Fruit fly (Drosophila melanogaster) whole organism, embryonic: ENCODE data around the gene CG17803.

Experiments used
- B-H1 ChIP-seq: fragments of 200-800 bp; sonication (Bioruptor generic); IDR thresholded peaks from 3 replicates; pipeline ENCODE4 v1.3.6; 2022; ENCODE audit warnings: missing biosample characterization, missing genetic modification characterization
- B-H2 ChIP-seq: fragments of 200-800 bp; sonication (Bioruptor generic); optimal IDR thresholded peaks from 2 replicates; lab custom pipeline; 2018; ENCODE audit warnings: missing biosample characterization, mild to moderate bottlenecking, missing genetic modification characterization
- Bdp1 ChIP-seq: fragments of 200-800 bp; sonication (Bioruptor generic); optimal IDR thresholded peaks from 3 replicates; lab custom pipeline; 2016; ENCODE audit warnings: missing biosample characterization, missing genetic modification characterization
- CG1024 ChIP-seq: fragments of 200-800 bp; sonication (Bioruptor generic); IDR thresholded peaks from 2 replicates; pipeline ENCODE4 v1.3.6; 2022; ENCODE audit warnings: missing biosample characterization, missing genetic modification characterization
- CG10366 ChIP-seq: fragments of 200-800 bp; sonication (Bioruptor generic); IDR thresholded peaks from 2 replicates; pipeline ENCODE4 v1.3.6; 2022; ENCODE audit warnings: missing biosample characterization, missing genetic modification characterization
- CG13775 ChIP-seq: fragments of 200-800 bp; sonication (Bioruptor generic); optimal IDR thresholded peaks from 3 replicates; lab custom pipeline; 2017; ENCODE audit warnings: missing biosample characterization, mild to moderate bottlenecking, missing genetic modification characterization
- CG14050 ChIP-seq: fragments of 200-800 bp; sonication (Bioruptor generic); IDR thresholded peaks from 3 replicates; pipeline ENCODE4 v1.3.6; 2022; ENCODE audit warnings: missing biosample characterization, missing genetic modification characterization
- CG15073 ChIP-seq: fragments of 200-800 bp; sonication (Bioruptor generic); optimal IDR thresholded peaks from 2 replicates; lab custom pipeline; 2016; ENCODE audit warnings: missing biosample characterization, missing genetic modification characterization
- CG31224 ChIP-seq: fragments of 200-800 bp; sonication (Bioruptor generic); IDR thresholded peaks from 2 replicates; pipeline ENCODE4 v1.3.6; 2022; ENCODE audit warnings: missing biosample characterization, missing genetic modification characterization
- CG42726 ChIP-seq: fragments of 200-800 bp; sonication (Bioruptor generic); IDR thresholded peaks from 2 replicates; pipeline ENCODE4 v1.3.6; 2022; ENCODE audit warnings: missing biosample characterization, missing genetic modification characterization; ENCODE audit not compliant: partially characterized antibody
- CG4707 ChIP-seq: fragments of 200-800 bp; sonication (Bioruptor generic); optimal IDR thresholded peaks from 2 replicates; lab custom pipeline; 2018; ENCODE audit warnings: missing biosample characterization, mild to moderate bottlenecking, missing genetic modification characterization, moderate library complexity
- CG6175 ChIP-seq: fragments of 200-800 bp; sonication (Bioruptor generic); IDR thresholded peaks from 3 replicates; pipeline ENCODE4 v1.3.6; 2022; ENCODE audit warnings: missing biosample characterization, missing genetic modification characterization
- CG6854 ChIP-seq: fragments of 200-800 bp; sonication (Bioruptor generic); optimal IDR thresholded peaks from 3 replicates; lab custom pipeline; 2017; ENCODE audit warnings: missing biosample characterization, mild to moderate bottlenecking, missing genetic modification characterization
- CG7372 ChIP-seq: fragments of 200-800 bp; sonication (Bioruptor generic); IDR thresholded peaks from 2 replicates; pipeline ENCODE4 v1.3.6; 2022; ENCODE audit warnings: missing biosample characterization, missing genetic modification characterization
- CG7786 ChIP-seq: fragments of 200-800 bp; sonication (Bioruptor generic); optimal IDR thresholded peaks from 2 replicates; lab custom pipeline; 2016; ENCODE audit warnings: missing biosample characterization, missing genetic modification characterization
- CG7928 ChIP-seq: fragments of 200-800 bp; sonication (Bioruptor generic); optimal IDR thresholded peaks from 2 replicates; lab custom pipeline; 2017; ENCODE audit warnings: missing biosample characterization, mild to moderate bottlenecking, missing genetic modification characterization
- CG8765 ChIP-seq: fragments of 200-800 bp; sonication (Bioruptor generic); IDR thresholded peaks from 2 replicates; pipeline ENCODE4 v1.3.6; 2022; ENCODE audit warnings: missing biosample characterization, missing genetic modification characterization
- CG9609 ChIP-seq: fragments of 200-800 bp; sonication (Bioruptor generic); optimal IDR thresholded peaks from 3 replicates; lab custom pipeline; 2016; ENCODE audit warnings: missing biosample characterization, missing genetic modification characterization
- E2f1 ChIP-seq: fragments of 200-800 bp; sonication (Bioruptor generic); IDR thresholded peaks from 2 replicates; pipeline ENCODE4 v1.3.6; 2022; ENCODE audit warnings: missing biosample characterization, missing genetic modification characterization
- Elba2 ChIP-seq: fragments of 200-800 bp; sonication (Bioruptor generic); optimal IDR thresholded peaks from 3 replicates; lab custom pipeline; 2016; ENCODE audit warnings: missing biosample characterization, missing genetic modification characterization
- H15 ChIP-seq: fragments of 200-800 bp; sonication (Bioruptor generic); IDR thresholded peaks from 3 replicates; pipeline ENCODE4 v1.3.6; 2022; ENCODE audit warnings: missing biosample characterization, missing genetic modification characterization
- HLHmδ ChIP-seq: fragments of 200-800 bp; sonication (Bioruptor generic); optimal IDR thresholded peaks from 2 replicates; lab custom pipeline; 2018; ENCODE audit warnings: missing biosample characterization, mild to moderate bottlenecking, missing genetic modification characterization, moderate library complexity
- Hand ChIP-seq: fragments of 200-800 bp; sonication (Bioruptor generic); optimal IDR thresholded peaks from 2 replicates; lab custom pipeline; 2017; ENCODE audit warnings: mild to moderate bottlenecking, missing biosample characterization, missing genetic modification reagents, missing genetic modification characterization
- Hr3 ChIP-seq: fragments of 200-800 bp; sonication (Bioruptor generic); optimal IDR thresholded peaks from 3 replicates; lab custom pipeline; 2016; ENCODE audit warnings: missing biosample characterization, missing genetic modification characterization
- Lhr ChIP-seq: fragments of 200-800 bp; sonication (Bioruptor generic); optimal IDR thresholded peaks from 3 replicates; lab custom pipeline; 2017; ENCODE audit warnings: mild to moderate bottlenecking, missing biosample characterization, missing genetic modification reagents, missing genetic modification characterization
- MTF-1 ChIP-seq: fragments of 200-800 bp; sonication (Bioruptor generic); optimal IDR thresholded peaks from 2 replicates; lab custom pipeline; 2018; ENCODE audit warnings: missing biosample characterization, mild to moderate bottlenecking, missing genetic modification characterization, borderline replicate concordance
- Med ChIP-seq: fragments of 200-800 bp; sonication (Bioruptor generic); peaks from one replicate; lab custom pipeline; 2016; ENCODE audit warnings: missing biosample characterization, missing genetic modification characterization, mild to moderate bottlenecking, inconsistent platforms, moderate library complexity
- Nf-YC ChIP-seq: fragments of 200-800 bp; optimal IDR thresholded peaks from 3 replicates; lab custom pipeline; 2019; ENCODE audit warnings: missing biosample characterization, mild to moderate bottlenecking, missing genetic modification characterization, moderate library complexity
- Rfx ChIP-seq: fragments of 200-800 bp; sonication (Bioruptor generic); IDR thresholded peaks from 2 replicates; pipeline ENCODE4 v1.3.6; 2022; ENCODE audit warnings: missing biosample characterization, missing genetic modification characterization
- bowl ChIP-seq: fragments of 200-800 bp; sonication (Bioruptor generic); IDR thresholded peaks from 2 replicates; pipeline ENCODE4 v1.3.6; 2022; ENCODE audit warnings: missing biosample characterization, missing genetic modification characterization
- ems ChIP-seq: fragments of 200-800 bp; sonication (Bioruptor generic); optimal IDR thresholded peaks from 3 replicates; lab custom pipeline; 2016; ENCODE audit warnings: missing biosample characterization, missing genetic modification characterization
- fd102C ChIP-seq: fragments of 200-800 bp; sonication (Bioruptor generic); optimal IDR thresholded peaks from 2 replicates; lab custom pipeline; 2018; ENCODE audit warnings: missing biosample characterization, mild to moderate bottlenecking, missing genetic modification characterization, moderate library complexity
- ftz-f1 ChIP-seq: fragments of 200-800 bp; sonication (Bioruptor generic); optimal IDR thresholded peaks from 2 replicates; lab custom pipeline; 2016; ENCODE audit warnings: missing biosample characterization, missing genetic modification characterization
- gcm ChIP-seq: fragments of 200-800 bp; sonication (Bioruptor generic); optimal IDR thresholded peaks from 2 replicates; lab custom pipeline; 2019; ENCODE audit warnings: missing biosample characterization, mild to moderate bottlenecking, missing genetic modification characterization, moderate library complexity
- grn ChIP-seq: fragments of 200-800 bp; sonication (Bioruptor generic); optimal IDR thresholded peaks from 3 replicates; lab custom pipeline; 2017; ENCODE audit warnings: missing biosample characterization, missing genetic modification characterization
- gsb-n ChIP-seq: fragments of 200-800 bp; sonication (Bioruptor generic); optimal IDR thresholded peaks from 3 replicates; lab custom pipeline; 2018; ENCODE audit warnings: missing biosample characterization, mild to moderate bottlenecking, missing genetic modification characterization
- ind ChIP-seq: fragments of 200-800 bp; sonication (Bioruptor generic); optimal IDR thresholded peaks from 3 replicates; lab custom pipeline; 2016; ENCODE audit warnings: missing biosample characterization, missing genetic modification characterization
- insv ChIP-seq, 2 experiments: fragments of 200-800 bp; sonication (Bioruptor generic); optimal IDR thresholded peaks; 3 replicates each; lab custom pipeline; 2016 to 2018; ENCODE audit warnings: missing biosample characterization in 2 of 2, missing genetic modification characterization in 2 of 2
- phol ChIP-seq: fragments of 200-800 bp; sonication (Bioruptor generic); optimal IDR thresholded peaks from 3 replicates; lab custom pipeline; 2018; ENCODE audit warnings: missing biosample characterization, mild to moderate bottlenecking, missing genetic modification characterization, moderate library complexity
- row ChIP-seq: fragments of 200-800 bp; sonication (Bioruptor generic); IDR thresholded peaks from 3 replicates; pipeline ENCODE4 v1.3.6; 2022; ENCODE audit warnings: missing biosample characterization, missing genetic modification characterization
- seq ChIP-seq: fragments of 200-800 bp; sonication (Bioruptor generic); IDR thresholded peaks from 2 replicates; pipeline ENCODE4 v1.3.6; 2022; ENCODE audit warnings: missing biosample characterization, missing genetic modification characterization
- trh ChIP-seq: fragments of 200-800 bp; sonication (Bioruptor generic); optimal IDR thresholded peaks from 2 replicates; lab custom pipeline; 2016; ENCODE audit warnings: missing biosample characterization, missing genetic modification characterization
- twi ChIP-seq: fragments of 200-800 bp; optimal IDR thresholded peaks from 2 replicates; lab custom pipeline; 2019; ENCODE audit warnings: missing biosample characterization, mild to moderate bottlenecking, missing genetic modification characterization, moderate library complexity
- unpg ChIP-seq: fragments of 200-800 bp; sonication (Bioruptor generic); optimal IDR thresholded peaks from 3 replicates; lab custom pipeline; 2018; ENCODE audit warnings: missing biosample characterization, mild to moderate bottlenecking, missing genetic modification characterization, moderate library complexity

CG17803 gene

dm6 chr3R:17798211-17798737, 3.0 kb downstream of the CG17803 start, which contains the start of gene CG7379 (continued):
- TF ChIP-seq seq: peak; percentile 68
- TF ChIP-seq fd102C (GFP tag; lab: Kevin White, UChicago): peak; percentile 62
- TF ChIP-seq ind: peak; percentile 91
- TF ChIP-seq Lhr: peak; percentile 73
- TF ChIP-seq CG4707 (GFP tag; lab: Kevin White, UChicago): peak; percentile 59
- peak; percentile 72 for TF ChIP-seq Nf-YC (tag; lab: Kevin White, UChicago)
- peak; percentile 27 for TF ChIP-seq CG15073 (GFP tag; lab: Kevin White, UChicago)
- TF ChIP-seq gcm: peak; percentile 41
- TF ChIP-seq CG1024 (GFP tag; lab: Robert Waterston, UW): peak; percentile 37; the same call in 1 of the 2 replicates
- TF ChIP-seq MTF-1 (GFP tag; lab: Kevin White, UChicago): peak; percentile 23
- TF ChIP-seq CG6854 (GFP tag; lab: Kevin White, UChicago): no peak
- peak; percentile 58; the same call in 1 of the 2 replicates for TF ChIP-seq E2f1 (GFP tag; lab: Robert Waterston, UW)
- peak; percentile 71 for TF ChIP-seq Bdp1 (GFP tag; lab: Kevin White, UChicago)
- peak; percentile 81 for TF ChIP-seq phol
- peak; percentile 45 for TF ChIP-seq CG8765 (GFP tag; lab: Robert Waterston, UW)
- peak; percentile 95 for TF ChIP-seq Rfx (GFP tag; lab: Robert Waterston, UW)
- peak; percentile 36; the same call in 1 of the 3 replicates for TF ChIP-seq CG14050
- peak; percentile 59 for TF ChIP-seq twi (tag; lab: Kevin White, UChicago)
- TF ChIP-seq CG7928 (GFP tag; lab: Kevin White, UChicago): peak; percentile 56
- peak; percentile 41 for TF ChIP-seq trh (GFP tag; lab: Kevin White, UChicago)
- TF ChIP-seq B-H2 (GFP tag; lab: Kevin White, UChicago): peak; percentile 94
- no peak for TF ChIP-seq B-H1 (GFP tag; lab: Robert Waterston, UW)
- peak; percentile 71; the same call in 1 of the 3 replicates for TF ChIP-seq CG6175 (GFP tag; lab: Robert Waterston, UW)
- peak; percentile 86 for TF ChIP-seq CG7786
- TF ChIP-seq row (GFP tag; lab: Robert Waterston, UW): peak; percentile 69
- TF ChIP-seq CG13775 (GFP tag; lab: Kevin White, UChicago): peak; percentile 75
- TF ChIP-seq unpg: peak; percentile 55
- TF ChIP-seq grn (GFP tag; lab: Kevin White, UChicago): no peak
- TF ChIP-seq bowl (GFP tag; lab: Robert Waterston, UW): no peak
- TF ChIP-seq ftz-f1 (GFP tag; lab: Kevin White, UChicago): peak; percentile 66
- TF ChIP-seq CG9609 (GFP tag; lab: Kevin White, UChicago): peak; percentile 82
- TF ChIP-seq CG42726 (GFP tag; lab: Robert Waterston, UW): no peak
- peak; percentile 81 for TF ChIP-seq ems
- TF ChIP-seq Med: peak; percentile 97
- TF ChIP-seq CG10366: peak; percentile 73

- TF ChIP-seq HLHmδ (GFP tag; lab: Kevin White, UChicago): no peak
- no peak for TF ChIP-seq Hr3 (GFP tag; lab: Kevin White, UChicago)
- peak in 1 of 2 experiments; percentile 89 for TF ChIP-seq insv (GFP tag; optimal IDR thresholded peaks at IDR 0.05; lab: Kevin White, UChicago)
- TF ChIP-seq Hand: no peak
- TF ChIP-seq gsb-n (tag; lab: Kevin White, UChicago): no peak
- TF ChIP-seq H15 (GFP tag; lab: Robert Waterston, UW): no peak
- TF ChIP-seq CG31224 (GFP tag; lab: Robert Waterston, UW): no peak
- TF ChIP-seq Elba2 (GFP tag; lab: Kevin White, UChicago): peak; percentile 63
- peak; percentile 53 for TF ChIP-seq Med
- TF ChIP-seq CG7372 (GFP tag; lab: Robert Waterston, UW): no peak
These were observed 5.6 kb downstream of the CG17803 start for dm6 chr3R:17795561-17796170.
